Fruit fly (Drosophila melanogaster) Kc167 (cell line): ENCODE data around the gene CG4390.

Source experiments
- psq ChIP-seq: fragments of >200 bp; optimal IDR thresholded peaks from 2 replicates; lab custom pipeline; 2017; ENCODE audit warnings: missing external identifiers
- ttk ChIP-seq: sonication (Bioruptor generic); optimal IDR thresholded peaks from 2 replicates; lab custom pipeline; 2017; ENCODE audit warnings: missing external identifiers

dm6 chr3R:20080205-20080604 is 20.7 kb upstream of the CG4390 start:
- TF ChIP-seq ttk (no peak), psq (lab: Kevin White, UChicago) (no peak)
